Fruit fly (Drosophila melanogaster) whole organism, embryonic: ENCODE results near the gene eIF4E5.

Source experiments
- Atf3 ChIP-seq: fragments of 200-800 bp; sonication (Bioruptor generic); optimal IDR thresholded peaks from 3 replicates; lab custom pipeline; 2016; ENCODE audit warnings: missing biosample characterization, missing genetic modification characterization
- CG12391 ChIP-seq: fragments of 200-800 bp; sonication (Bioruptor generic); optimal IDR thresholded peaks from 3 replicates; lab custom pipeline; 2018; ENCODE audit warnings: missing biosample characterization, mild to moderate bottlenecking, missing genetic modification characterization, moderate library complexity
- CG13624 ChIP-seq: fragments of 200-800 bp; sonication (Bioruptor generic); optimal IDR thresholded peaks from 2 replicates; lab custom pipeline; 2016; ENCODE audit warnings: missing biosample characterization, missing genetic modification characterization
- CG14667 ChIP-seq: fragments of 200-800 bp; sonication (Bioruptor generic); IDR thresholded peaks from 2 replicates; pipeline ENCODE4 v1.3.6; 2022; ENCODE audit warnings: missing biosample characterization, missing genetic modification characterization
- CG14710 ChIP-seq: fragments of 200-800 bp; sonication (Bioruptor generic); optimal IDR thresholded peaks from 3 replicates; lab custom pipeline; 2019; ENCODE audit warnings: missing biosample characterization, mild to moderate bottlenecking, missing genetic modification characterization, moderate library complexity
- CG15269 ChIP-seq: fragments of 200-800 bp; sonication (Bioruptor generic); optimal IDR thresholded peaks from 2 replicates; lab custom pipeline; 2018; ENCODE audit warnings: missing biosample characterization, mild to moderate bottlenecking, missing genetic modification characterization, moderate library complexity
- CG15696 ChIP-seq: fragments of 200-800 bp; sonication (Bioruptor generic); optimal IDR thresholded peaks from 2 replicates; lab custom pipeline; 2019; ENCODE audit warnings: missing biosample characterization, mild to moderate bottlenecking, missing genetic modification characterization, moderate library complexity
- CG1602 ChIP-seq: fragments of 200-800 bp; sonication (Bioruptor generic); optimal IDR thresholded peaks from 3 replicates; lab custom pipeline; 2016; ENCODE audit warnings: missing biosample characterization, missing genetic modification characterization
- CG16863 ChIP-seq: fragments of 200-800 bp; sonication (Bioruptor generic); optimal IDR thresholded peaks from 3 replicates; lab custom pipeline; 2016; ENCODE audit warnings: missing biosample characterization, missing genetic modification characterization
- CG6683 ChIP-seq: fragments of 200-800 bp; sonication (Bioruptor generic); optimal IDR thresholded peaks from 2 replicates; lab custom pipeline; 2017; ENCODE audit warnings: missing biosample characterization, mild to moderate bottlenecking, missing genetic modification characterization, missing genetic modification reagents
- CG6765 ChIP-seq: fragments of 200-800 bp; sonication (Bioruptor generic); optimal IDR thresholded peaks from 3 replicates; lab custom pipeline; 2017; ENCODE audit warnings: missing biosample characterization, mild to moderate bottlenecking, missing genetic modification characterization
- CG6791 ChIP-seq: fragments of 200-800 bp; sonication (Bioruptor generic); IDR thresholded peaks from 3 replicates; pipeline ENCODE4 v1.3.6; 2022; ENCODE audit warnings: missing biosample characterization, missing genetic modification characterization; ENCODE audit not compliant: partially characterized antibody
- CG7271 ChIP-seq: fragments of 200-800 bp; sonication (Bioruptor generic); optimal IDR thresholded peaks from 2 replicates; lab custom pipeline; 2018; ENCODE audit warnings: missing biosample characterization, mild to moderate bottlenecking, missing genetic modification characterization, moderate library complexity
- Chrac-16 ChIP-seq: fragments of 200-800 bp; sonication (Bioruptor generic); optimal IDR thresholded peaks from 3 replicates; lab custom pipeline; 2016; ENCODE audit warnings: missing biosample characterization, missing genetic modification characterization
- CkIIα-i1 ChIP-seq: fragments of 200-800 bp; sonication (Bioruptor generic); IDR thresholded peaks from 2 replicates; pipeline ENCODE4 v1.3.6; 2022; ENCODE audit warnings: missing biosample characterization, missing genetic modification characterization
- Doc3 ChIP-seq: fragments of 200-800 bp; sonication (Bioruptor generic); IDR thresholded peaks from 3 replicates; pipeline ENCODE4 v1.3.6; 2022; ENCODE audit warnings: missing biosample characterization, missing genetic modification characterization; ENCODE audit not compliant: partially characterized antibody
- Dref ChIP-seq: fragments of 200-800 bp; sonication (Bioruptor generic); IDR thresholded peaks from 2 replicates; pipeline ENCODE4 v1.3.6; 2022; ENCODE audit warnings: missing biosample characterization, missing genetic modification characterization
- ERR ChIP-seq: fragments of 200-800 bp; sonication (Bioruptor generic); optimal IDR thresholded peaks from 2 replicates; lab custom pipeline; 2016; ENCODE audit warnings: missing biosample characterization, missing genetic modification characterization
- Eip74EF ChIP-seq, 2 experiments: fragments of 200-800 bp in 1 of 2; fragments of >200 bp in 1 of 2; sonication (Bioruptor generic) in 1 of 2; optimal IDR thresholded peaks; 2 replicates each; lab custom pipeline; 2017 to 2019; ENCODE audit warnings: missing biosample characterization in 2 of 2, missing genetic modification characterization in 2 of 2, mild to moderate bottlenecking in 1 of 2, moderate library complexity in 1 of 2
- Elba2 ChIP-seq: fragments of 200-800 bp; sonication (Bioruptor generic); optimal IDR thresholded peaks from 3 replicates; lab custom pipeline; 2016; ENCODE audit warnings: missing biosample characterization, missing genetic modification characterization
- Fer1 ChIP-seq: fragments of 200-800 bp; sonication (Bioruptor generic); optimal IDR thresholded peaks from 2 replicates; lab custom pipeline; 2017; ENCODE audit warnings: missing biosample characterization, mild to moderate bottlenecking, missing genetic modification characterization
- H15 ChIP-seq: fragments of 200-800 bp; sonication (Bioruptor generic); IDR thresholded peaks from 3 replicates; pipeline ENCODE4 v1.3.6; 2022; ENCODE audit warnings: missing biosample characterization, missing genetic modification characterization
- HHEX ChIP-seq: fragments of 200-800 bp; sonication (Bioruptor generic); optimal IDR thresholded peaks from 3 replicates; lab custom pipeline; 2017; ENCODE audit warnings: missing biosample characterization, mild to moderate bottlenecking, missing genetic modification characterization, missing genetic modification reagents
- HLH4C ChIP-seq: fragments of 200-800 bp; sonication (Bioruptor generic); IDR thresholded peaks from 3 replicates; pipeline ENCODE4 v1.3.6; 2022; ENCODE audit warnings: missing biosample characterization, missing genetic modification characterization; ENCODE audit not compliant: partially characterized antibody
- HLHmδ ChIP-seq: fragments of 200-800 bp; sonication (Bioruptor generic); optimal IDR thresholded peaks from 2 replicates; lab custom pipeline; 2018; ENCODE audit warnings: missing biosample characterization, mild to moderate bottlenecking, missing genetic modification characterization, moderate library complexity
- Mad ChIP-seq: fragments of 200-800 bp; sonication (Bioruptor generic); optimal IDR thresholded peaks from 2 replicates; lab custom pipeline; 2016; ENCODE audit warnings: missing biosample characterization, missing genetic modification characterization
- NfI ChIP-seq: fragments of 200-800 bp; sonication (Bioruptor generic); optimal IDR thresholded peaks from 3 replicates; lab custom pipeline; 2018; ENCODE audit warnings: missing biosample characterization, mild to moderate bottlenecking, missing genetic modification characterization, moderate library complexity
- Poxn ChIP-seq: fragments of 200-800 bp; sonication (Bioruptor generic); IDR thresholded peaks from 2 replicates; pipeline ENCODE4 v1.3.6; 2022; ENCODE audit warnings: missing biosample characterization, missing genetic modification characterization
- Scr ChIP-seq: fragments of 200-800 bp; sonication (Bioruptor generic); IDR thresholded peaks from 2 replicates; pipeline ENCODE4 v1.3.6; 2022; ENCODE audit warnings: missing biosample characterization, missing genetic modification characterization; ENCODE audit not compliant: partially characterized antibody
- Xbp1 ChIP-seq: fragments of 200-800 bp; sonication (Bioruptor generic); optimal IDR thresholded peaks from 3 replicates; lab custom pipeline; 2016; ENCODE audit warnings: missing biosample characterization, mild to moderate bottlenecking, missing genetic modification characterization
- ab ChIP-seq: fragments of 200-800 bp; sonication (Bioruptor generic); optimal IDR thresholded peaks from 2 replicates; lab custom pipeline; 2016; ENCODE audit warnings: missing biosample characterization, missing genetic modification characterization
- aop ChIP-seq: fragments of 200-800 bp; sonication (Bioruptor generic); IDR thresholded peaks from 2 replicates; pipeline ENCODE4 v1.3.6; 2022; ENCODE audit warnings: missing biosample characterization, missing genetic modification characterization
- chm ChIP-seq: fragments of 200-800 bp; sonication (Bioruptor generic); IDR thresholded peaks from 2 replicates; pipeline ENCODE4 v1.3.6; 2022; ENCODE audit warnings: missing biosample characterization, missing genetic modification characterization
- dimm ChIP-seq: fragments of 200-800 bp; sonication (Bioruptor generic); IDR thresholded peaks from 2 replicates; pipeline ENCODE4 v1.3.6; 2022; ENCODE audit warnings: missing biosample characterization, missing genetic modification characterization
- exex ChIP-seq: fragments of 200-800 bp; sonication (Bioruptor generic); optimal IDR thresholded peaks from 4 replicates; lab custom pipeline; 2018; ENCODE audit warnings: missing biosample characterization, mild to moderate bottlenecking, missing genetic modification characterization, moderate library complexity
- fru ChIP-seq: fragments of >200 bp; optimal IDR thresholded peaks from 2 replicates; lab custom pipeline; 2017
- gce ChIP-seq: fragments of 200-800 bp; sonication (Bioruptor generic); IDR thresholded peaks from 3 replicates; pipeline ENCODE4 v1.3.6; 2022; ENCODE audit warnings: missing biosample characterization, missing genetic modification characterization
- gem ChIP-seq: fragments of 200-800 bp; sonication (Bioruptor generic); optimal IDR thresholded peaks from 2 replicates; lab custom pipeline; 2019; ENCODE audit warnings: missing biosample characterization, mild to moderate bottlenecking, missing genetic modification characterization, moderate library complexity
- jumu ChIP-seq: fragments of 200-800 bp; sonication (Bioruptor generic); optimal IDR thresholded peaks from 3 replicates; lab custom pipeline; 2016; ENCODE audit warnings: missing biosample characterization, missing genetic modification characterization
- ken ChIP-seq: fragments of 200-800 bp; sonication (Bioruptor generic); IDR thresholded peaks from 3 replicates; pipeline ENCODE4 v1.3.6; 2022; ENCODE audit warnings: missing biosample characterization, missing genetic modification characterization
- knrl ChIP-seq: fragments of 200-800 bp; sonication (Bioruptor generic); IDR thresholded peaks from 3 replicates; pipeline ENCODE4 v1.3.6; 2022; ENCODE audit warnings: missing biosample characterization, missing genetic modification characterization; ENCODE audit not compliant: partially characterized antibody
- mirr ChIP-seq: fragments of 200-800 bp; sonication (Bioruptor generic); optimal IDR thresholded peaks from 3 replicates; lab custom pipeline; 2018; ENCODE audit warnings: missing biosample characterization, mild to moderate bottlenecking, missing genetic modification characterization
- nmo ChIP-seq: fragments of 200-800 bp; sonication (Bioruptor generic); optimal IDR thresholded peaks from 2 replicates; lab custom pipeline; 2018; ENCODE audit warnings: missing biosample characterization, mild to moderate bottlenecking, missing genetic modification characterization, moderate library complexity
- nom ChIP-seq: fragments of 200-800 bp; sonication (Bioruptor generic); optimal IDR thresholded peaks from 2 replicates; lab custom pipeline; 2017; ENCODE audit warnings: missing biosample characterization, missing genetic modification characterization, mild to moderate bottlenecking, moderate library complexity, missing genetic modification reagents
- psq ChIP-seq: fragments of 200-800 bp; sonication (Bioruptor generic); optimal IDR thresholded peaks from 2 replicates; lab custom pipeline; 2017; ENCODE audit warnings: missing biosample characterization, missing genetic modification characterization
- repo ChIP-seq: fragments of 200-800 bp; sonication (Bioruptor generic); optimal IDR thresholded peaks from 2 replicates; lab custom pipeline; 2016; ENCODE audit warnings: missing biosample characterization, missing genetic modification characterization
- sc ChIP-seq, 3 experiments: fragments of >200 bp in 2 of 3; fragments of 200-800 bp in 1 of 3; sonication (Bioruptor generic) in 1 of 3; optimal IDR thresholded peaks; 2 replicates in 2 of 3; 3 replicates in 1 of 3; lab custom pipeline; 2017; ENCODE audit warnings: mild to moderate bottlenecking in 1 of 3, missing biosample characterization in 1 of 3, missing genetic modification characterization in 1 of 3, missing genetic modification reagents in 1 of 3
- ssp ChIP-seq: fragments of 200-800 bp; sonication (Bioruptor generic); IDR thresholded peaks from 2 replicates; pipeline ENCODE4 v1.3.6; 2022; ENCODE audit warnings: missing biosample characterization, missing genetic modification characterization
- stc ChIP-seq: fragments of 200-800 bp; sonication (Bioruptor generic); IDR thresholded peaks from 2 replicates; pipeline ENCODE4 v1.3.6; 2022; ENCODE audit warnings: missing biosample characterization, missing genetic modification characterization
- wdn ChIP-seq: fragments of 200-800 bp; sonication (Bioruptor generic); IDR thresholded peaks from 2 replicates; pipeline ENCODE4 v1.3.6; 2022; ENCODE audit warnings: missing biosample characterization, missing genetic modification characterization
- zen ChIP-seq: fragments of 200-800 bp; sonication (Bioruptor generic); optimal IDR thresholded peaks from 3 replicates; lab custom pipeline; 2018; ENCODE audit warnings: missing biosample characterization, mild to moderate bottlenecking, missing genetic modification characterization, moderate library complexity

eIF4E5 gene

DNA sequence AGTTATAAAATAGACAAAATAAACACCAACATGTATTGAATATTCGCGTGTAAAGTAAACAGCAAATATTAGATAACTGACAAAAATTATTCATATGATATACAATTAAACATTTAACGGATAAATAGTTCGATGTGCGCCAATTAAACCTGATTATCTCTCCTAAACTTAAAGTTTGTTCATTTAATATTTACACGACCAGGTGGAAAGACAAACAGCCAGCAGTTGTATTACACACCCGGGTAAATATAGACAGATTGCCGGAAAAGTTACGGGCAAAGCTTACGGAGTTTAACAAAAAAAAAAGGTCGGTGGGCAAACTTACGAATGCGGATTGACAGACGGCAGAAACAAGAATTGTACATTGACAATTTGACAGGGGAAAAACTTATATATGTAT, 12.6 kb upstream of the eIF4E5 start (continued):
- no peak for TF ChIP-seq Poxn
- no peak for TF ChIP-seq Xbp1
- no peak for TF ChIP-seq dimm (GFP tag; lab: Robert Waterston, UW)
- TF ChIP-seq CkIIα-i1 (GFP tag; lab: Robert Waterston, UW) = no peak
- TF ChIP-seq HLHmδ (GFP tag; lab: Kevin White, UChicago) = no peak
- TF ChIP-seq CG14710 (tag; lab: Kevin White, UChicago) = peak; percentile 9
- no peak for TF ChIP-seq chm (GFP tag; lab: Robert Waterston, UW)
- no peak for TF ChIP-seq Atf3
- peak; percentile 35; the same call in 1 of the 2 replicates for TF ChIP-seq stc (GFP tag; lab: Robert Waterston, UW)
- no peak for TF ChIP-seq CG15696 (tag; lab: Kevin White, UChicago)
- TF ChIP-seq aop (GFP tag; lab: Robert Waterston, UW) = no peak
- no peak for TF ChIP-seq knrl (GFP tag; lab: Robert Waterston, UW)
- TF ChIP-seq CG7271 (tag; lab: Kevin White, UChicago) = peak; percentile 38
- no peak for TF ChIP-seq fru
- no peak for TF ChIP-seq Scr (GFP tag; lab: Robert Waterston, UW)
- peak; percentile 77 for TF ChIP-seq CG6683 (GFP tag; lab: Kevin White, UChicago)
- TF ChIP-seq Dref = no peak
- TF ChIP-seq ab (GFP tag; lab: Kevin White, UChicago) = no peak
- TF ChIP-seq HHEX (GFP tag; lab: Kevin White, UChicago) = peak; percentile 90
- peak; percentile 53 for TF ChIP-seq exex
- no peak for TF ChIP-seq ken (GFP tag; lab: Robert Waterston, UW)
- TF ChIP-seq Chrac-16 (GFP tag; lab: Kevin White, UChicago) = no peak
- no peak for TF ChIP-seq zen
- no peak for TF ChIP-seq CG1602 (GFP tag; lab: Kevin White, UChicago)
- no peak for TF ChIP-seq Elba2 (GFP tag; lab: Kevin White, UChicago)
- peak; percentile 17 for TF ChIP-seq CG16863 (GFP tag; lab: Kevin White, UChicago)
- TF ChIP-seq Eip74EF (GFP tag; optimal IDR thresholded peaks at IDR 0.05; lab: Kevin White, UChicago) = peak in 1 of 2 experiments; percentile 30
- TF ChIP-seq ERR (GFP tag; lab: Kevin White, UChicago) = no peak
- TF ChIP-seq gce (GFP tag; lab: Robert Waterston, UW) = no peak
- TF ChIP-seq CG6791 (GFP tag; lab: Robert Waterston, UW) = no peak
- TF ChIP-seq mirr (GFP tag; lab: Kevin White, UChicago) = peak; percentile 83
- TF ChIP-seq CG13624 = no peak
- peak; percentile 85 for TF ChIP-seq CG15269 (tag; lab: Kevin White, UChicago)
- no peak for TF ChIP-seq nom (GFP tag; lab: Kevin White, UChicago)
- no peak; the same call in 1 of the 2 replicates for TF ChIP-seq wdn (GFP tag; lab: Robert Waterston, UW)
- TF ChIP-seq CG14667 (GFP tag; lab: Robert Waterston, UW) = no peak
- peak; percentile 86 for TF ChIP-seq CG6765 (GFP tag; lab: Kevin White, UChicago)
- TF ChIP-seq Fer1 (GFP tag; lab: Kevin White, UChicago) = peak; percentile 86
- TF ChIP-seq ssp (GFP tag; lab: Robert Waterston, UW) = no peak
- TF ChIP-seq HLH4C (GFP tag; lab: Robert Waterston, UW) = no peak
- peak; percentile 18 for TF ChIP-seq Mad (GFP tag; lab: Kevin White, UChicago)
- TF ChIP-seq NfI = peak; percentile 66
- TF ChIP-seq CG12391 (tag; lab: Kevin White, UChicago) = peak; percentile 30
- no peak for TF ChIP-seq nmo (GFP tag; lab: Kevin White, UChicago)
- TF ChIP-seq H15 = no peak
- peak; percentile 44 for TF ChIP-seq psq
- no peak for TF ChIP-seq repo (GFP tag; lab: Kevin White, UChicago)
- TF ChIP-seq gem (tag; lab: Kevin White, UChicago) = peak; percentile 65
- TF ChIP-seq sc (optimal IDR thresholded peaks at IDR 0.05; lab: Kevin White, UChicago) = no peak
- TF ChIP-seq sc (GFP tag; optimal IDR thresholded peaks at IDR 0.05; lab: Kevin White, UChicago) = no peak
- no peak for TF ChIP-seq Doc3 (GFP tag; lab: Robert Waterston, UW)
- TF ChIP-seq jumu = no peak
